Fruit fly (Drosophila melanogaster) whole organism, adult: ENCODE measurements around the gene CG42822.
A peak's percentile ranks its signal among the peaks of the same experiment; 100 is the strongest.

Source experiments
- CG11617 ChIP-seq: fragments of 200-800 bp; sonication (Bioruptor generic); optimal IDR thresholded peaks from 2 replicates; lab custom pipeline; 2017; ENCODE audit warnings: mild to moderate bottlenecking, missing biosample characterization, missing genetic modification reagents, missing genetic modification characterization
- CG12768 ChIP-seq: fragments of 200-800 bp; sonication (Bioruptor generic); optimal IDR thresholded peaks from 2 replicates; lab custom pipeline; 2017; ENCODE audit warnings: missing biosample characterization, missing genetic modification characterization, mild to moderate bottlenecking, moderate library complexity, missing genetic modification reagents
- CG14711 ChIP-seq: fragments of 200-800 bp; sonication (Bioruptor generic); optimal IDR thresholded peaks from 2 replicates; lab custom pipeline; 2018; ENCODE audit warnings: missing biosample characterization, mild to moderate bottlenecking, missing genetic modification characterization, moderate library complexity
- CG1620 ChIP-seq: fragments of 200-800 bp; sonication (Bioruptor generic); optimal IDR thresholded peaks from 2 replicates; lab custom pipeline; 2016; ENCODE audit warnings: missing biosample characterization, missing genetic modification characterization
- CG33017 ChIP-seq: fragments of 200-800 bp; sonication (Bioruptor generic); optimal IDR thresholded peaks from 2 replicates; lab custom pipeline; 2018; ENCODE audit warnings: missing biosample characterization, mild to moderate bottlenecking, missing genetic modification characterization, moderate library complexity
- CG5204 ChIP-seq: fragments of 200-800 bp; sonication (Bioruptor generic); optimal IDR thresholded peaks from 2 replicates; lab custom pipeline; 2016; ENCODE audit warnings: missing biosample characterization, missing genetic modification characterization
- CG7045 ChIP-seq: fragments of 200-800 bp; sonication (Bioruptor generic); optimal IDR thresholded peaks from 2 replicates; lab custom pipeline; 2017; ENCODE audit warnings: missing biosample characterization, mild to moderate bottlenecking, missing genetic modification characterization
- CG7101 ChIP-seq: fragments of 200-800 bp; sonication (Bioruptor generic); optimal IDR thresholded peaks from 2 replicates; lab custom pipeline; 2018; ENCODE audit warnings: missing biosample characterization, mild to moderate bottlenecking, missing genetic modification characterization, moderate library complexity
- Clk ChIP-seq: fragments of 200-800 bp; sonication (Bioruptor generic); optimal IDR thresholded peaks from 2 replicates; lab custom pipeline; 2017; ENCODE audit warnings: missing biosample characterization, missing genetic modification characterization
- Crg-1 ChIP-seq: fragments of 200-800 bp; sonication (Bioruptor generic); optimal IDR thresholded peaks from 2 replicates; lab custom pipeline; 2016; ENCODE audit warnings: missing biosample characterization, missing genetic modification characterization
- Hr96 ChIP-seq: fragments of 200-800 bp; sonication (Bioruptor generic); optimal IDR thresholded peaks from 2 replicates; lab custom pipeline; 2016; ENCODE audit warnings: missing biosample characterization, missing genetic modification characterization
- Mnt ChIP-seq: fragments of 200-800 bp; sonication (Bioruptor generic); optimal IDR thresholded peaks from 2 replicates; lab custom pipeline; 2016; ENCODE audit warnings: missing biosample characterization, mild to moderate bottlenecking, missing genetic modification characterization
- bab1 ChIP-seq: fragments of 200-800 bp; sonication (Bioruptor generic); optimal IDR thresholded peaks from 3 replicates; lab custom pipeline; 2019; ENCODE audit warnings: missing biosample characterization, mild to moderate bottlenecking, missing genetic modification characterization, moderate library complexity
- cic ChIP-seq: fragments of 200-800 bp; sonication (Bioruptor generic); optimal IDR thresholded peaks from 2 replicates; lab custom pipeline; 2017; ENCODE audit warnings: missing biosample characterization, mild to moderate bottlenecking, missing genetic modification characterization, moderate library complexity
- cnc ChIP-seq, 2 experiments: fragments of >200 bp; optimal IDR thresholded peaks; 2 replicates each; lab custom pipeline; 2017
- kay ChIP-seq: fragments of 200-800 bp; sonication (Bioruptor generic); peaks from one replicate; lab custom pipeline; 2016; ENCODE audit warnings: missing biosample characterization, missing genetic modification characterization, borderline replicate concordance
- ovo ChIP-seq: fragments of 200-800 bp; sonication (Bioruptor generic); optimal IDR thresholded peaks from 2 replicates; lab custom pipeline; 2016; ENCODE audit warnings: missing biosample characterization, missing genetic modification characterization
- pad ChIP-seq: fragments of 200-800 bp; sonication (Bioruptor generic); optimal IDR thresholded peaks from 3 replicates; lab custom pipeline; 2017; ENCODE audit warnings: missing biosample characterization, missing genetic modification characterization, mild to moderate bottlenecking, moderate library complexity, missing genetic modification reagents
- tj ChIP-seq: fragments of 200-800 bp; sonication (Bioruptor generic); optimal IDR thresholded peaks from 3 replicates; lab custom pipeline; 2017; ENCODE audit warnings: missing biosample characterization, mild to moderate bottlenecking, missing genetic modification characterization, moderate library complexity
- toe ChIP-seq: fragments of 200-800 bp; sonication (Bioruptor generic); optimal IDR thresholded peaks from 2 replicates; lab custom pipeline; 2016; ENCODE audit warnings: missing biosample characterization, missing genetic modification characterization

CG42822 gene

dm6 chr3R:17385329-17386019 is 28.2 kb upstream of the CG42822 start:
- no peak for TF ChIP-seq Clk (GFP tag; lab: Kevin White, UChicago)
- TF ChIP-seq toe (GFP tag; lab: Kevin White, UChicago), result peak; percentile 75
- TF ChIP-seq cnc (optimal IDR thresholded peaks at IDR 0.05; lab: Kevin White, UChicago), result no peak
- TF ChIP-seq bab1 (GFP tag; lab: Kevin White, UChicago), result peak; percentile 83
- TF ChIP-seq CG33017 (tag; lab: Kevin White, UChicago), result peak; percentile 55
- TF ChIP-seq ovo (GFP tag; lab: Kevin White, UChicago), result peak; percentile 59
- no peak for TF ChIP-seq kay (GFP tag; lab: Kevin White, UChicago)
- TF ChIP-seq pad, result peak; percentile 60
- TF ChIP-seq CG12768 (GFP tag; lab: Kevin White, UChicago), result peak; percentile 23
- TF ChIP-seq CG1620, result peak; percentile 84
- peak; percentile 65 for TF ChIP-seq CG7045 (GFP tag; lab: Kevin White, UChicago)
- TF ChIP-seq CG11617 (GFP tag; lab: Kevin White, UChicago), result no peak
- TF ChIP-seq CG14711 (tag; lab: Kevin White, UChicago), result peak; percentile 74
- TF ChIP-seq tj (GFP tag; lab: Kevin White, UChicago), result peak; percentile 68
- TF ChIP-seq Mnt (GFP tag; lab: Kevin White, UChicago), result peak; percentile 70
- peak; percentile 56 for TF ChIP-seq cic (GFP tag; lab: Kevin White, UChicago)
- peak; percentile 74 for TF ChIP-seq Hr96 (GFP tag; lab: Kevin White, UChicago)
- TF ChIP-seq Crg-1 (GFP tag; lab: Kevin White, UChicago), result peak; percentile 78
- peak; percentile 68 for TF ChIP-seq CG5204 (GFP tag; lab: Kevin White, UChicago)
- TF ChIP-seq CG7101 (tag; lab: Kevin White, UChicago), result peak; percentile 73

dm6 chr3R:17386168-17386819 is 27.4 kb upstream of the CG42822 start:
- TF ChIP-seq kay (GFP tag; lab: Kevin White, UChicago) (peak; percentile 12), CG14711 (tag; lab: Kevin White, UChicago) (peak; percentile 63), ovo (GFP tag; lab: Kevin White, UChicago) (no peak), tj (GFP tag; lab: Kevin White, UChicago) (no peak), CG7101 (tag; lab: Kevin White, UChicago) (peak; percentile 60), pad (peak; percentile 3), Hr96 (GFP tag; lab: Kevin White, UChicago) (peak; percentile 32), bab1 (GFP tag; lab: Kevin White, UChicago) (peak; percentile 54), CG33017 (tag; lab: Kevin White, UChicago) (peak; percentile 55), cic (GFP tag; lab: Kevin White, UChicago) (no peak), CG7045 (GFP tag; lab: Kevin White, UChicago) (peak; percentile 19), toe (GFP tag; lab: Kevin White, UChicago) (peak; percentile 54), Clk (GFP tag; lab: Kevin White, UChicago) (peak; percentile 55), CG5204 (GFP tag; lab: Kevin White, UChicago) (peak; percentile 36), CG11617 (GFP tag; lab: Kevin White, UChicago) (no peak), CG1620 (no peak), Crg-1 (GFP tag; lab: Kevin White, UChicago) (no peak), CG12768 (GFP tag; lab: Kevin White, UChicago) (peak; percentile 60), Mnt (GFP tag; lab: Kevin White, UChicago) (no peak), cnc (optimal IDR thresholded peaks at IDR 0.05; lab: Kevin White, UChicago) (no peak)

- TF ChIP-seq toe (GFP tag; lab: Kevin White, UChicago) (peak; percentile 98), CG1620 (peak; percentile 98), CG7101 (tag; lab: Kevin White, UChicago) (peak; percentile 97), kay (GFP tag; lab: Kevin White, UChicago) (peak; percentile 99), CG33017 (tag; lab: Kevin White, UChicago) (peak; percentile 92), CG12768 (GFP tag; lab: Kevin White, UChicago) (peak; percentile 96), CG14711 (tag; lab: Kevin White, UChicago) (peak; percentile 91), bab1 (GFP tag; lab: Kevin White, UChicago) (peak; percentile 95), Clk (GFP tag; lab: Kevin White, UChicago) (peak; percentile 86), tj (GFP tag; lab: Kevin White, UChicago) (peak; percentile 85), CG5204 (GFP tag; lab: Kevin White, UChicago) (peak; percentile 97), CG11617 (GFP tag; lab: Kevin White, UChicago) (peak; percentile 96), CG7045 (GFP tag; lab: Kevin White, UChicago) (peak; percentile 95), ovo (GFP tag; lab: Kevin White, UChicago) (peak; percentile 95), pad (peak; percentile 88), Hr96 (GFP tag; lab: Kevin White, UChicago) (peak; percentile 93), cic (GFP tag; lab: Kevin White, UChicago) (peak; percentile 26), cnc (optimal IDR thresholded peaks at IDR 0.05; lab: Kevin White, UChicago) (no peak), Mnt (GFP tag; lab: Kevin White, UChicago) (peak; percentile 91), Crg-1 (GFP tag; lab: Kevin White, UChicago) (peak; percentile 96)
These were observed 22.3 kb upstream of the CG42822 start, which contains the start of the genes Brf and sds22 for dm6 chr3R:17391313-17391845. Gene Brf (minus strand): TSS chr3R:17391337. Gene sds22 (plus strand): TSS chr3R:17391594.
